Fruit fly (Drosophila melanogaster) whole organism, pupa: ENCODE data around the gene CG42375.

Source experiments
- CG10348 ChIP-seq: fragments of 200-800 bp; sonication (Bioruptor generic); IDR thresholded peaks from 2 replicates; pipeline ENCODE4 v1.3.6; 2022; ENCODE audit warnings: missing biosample characterization, missing genetic modification characterization
- CG12605 ChIP-seq: fragments of 200-800 bp; sonication (Bioruptor generic); IDR thresholded peaks from 2 replicates; pipeline ENCODE4 v1.3.6; 2022; ENCODE audit warnings: missing biosample characterization, missing genetic modification characterization
- CG13204 ChIP-seq: fragments of 200-800 bp; sonication (Bioruptor generic); optimal IDR thresholded peaks from 2 replicates; lab custom pipeline; 2018; ENCODE audit warnings: missing biosample characterization, mild to moderate bottlenecking, missing genetic modification characterization, moderate library complexity
- CG14655 ChIP-seq: fragments of 200-800 bp; sonication (Bioruptor generic); optimal IDR thresholded peaks from 3 replicates; lab custom pipeline; 2017; ENCODE audit warnings: mild to moderate bottlenecking, missing biosample characterization, missing genetic modification reagents, missing genetic modification characterization
- CG15710 ChIP-seq: fragments of 200-800 bp; sonication (Bioruptor generic); optimal IDR thresholded peaks from 2 replicates; lab custom pipeline; 2018; ENCODE audit warnings: missing biosample characterization, mild to moderate bottlenecking, missing genetic modification characterization, moderate library complexity
- CG17806 ChIP-seq: fragments of 200-800 bp; sonication (Bioruptor generic); optimal IDR thresholded peaks from 2 replicates; lab custom pipeline; 2018; ENCODE audit warnings: missing biosample characterization, mild to moderate bottlenecking, missing genetic modification characterization, moderate library complexity
- CG32121 ChIP-seq: fragments of 200-800 bp; sonication (Bioruptor generic); IDR thresholded peaks from 2 replicates; pipeline ENCODE4 v1.3.6; 2022; ENCODE audit warnings: missing biosample characterization, missing genetic modification characterization
- CG34367 ChIP-seq: fragments of 200-800 bp; sonication (Bioruptor generic); optimal IDR thresholded peaks from 2 replicates; lab custom pipeline; 2018; ENCODE audit warnings: missing biosample characterization, mild to moderate bottlenecking, missing genetic modification characterization
- CG4496 ChIP-seq: fragments of 200-800 bp; sonication (Bioruptor generic); IDR thresholded peaks from 3 replicates; pipeline ENCODE4 v1.3.6; 2022; ENCODE audit warnings: missing biosample characterization, missing genetic modification characterization
- CG8159 ChIP-seq: fragments of 200-800 bp; sonication (Bioruptor generic); optimal IDR thresholded peaks from 3 replicates; lab custom pipeline; 2018; ENCODE audit warnings: missing biosample characterization, mild to moderate bottlenecking, missing genetic modification characterization, moderate library complexity
- CG8301 ChIP-seq: fragments of 200-800 bp; sonication (Bioruptor generic); optimal IDR thresholded peaks from 2 replicates; lab custom pipeline; 2018; ENCODE audit warnings: missing biosample characterization, mild to moderate bottlenecking, missing genetic modification characterization
- CG9948 ChIP-seq: fragments of 200-800 bp; sonication (Bioruptor generic); optimal IDR thresholded peaks from 2 replicates; lab custom pipeline; 2018; ENCODE audit warnings: missing biosample characterization, mild to moderate bottlenecking, missing genetic modification characterization, moderate library complexity
- D1 ChIP-seq: fragments of 200-800 bp; sonication (Bioruptor generic); optimal IDR thresholded peaks from 2 replicates; lab custom pipeline; 2018; ENCODE audit warnings: missing biosample characterization, mild to moderate bottlenecking, missing genetic modification characterization, moderate library complexity
- EcR ChIP-seq: fragments of 200-800 bp; sonication (Bioruptor generic); optimal IDR thresholded peaks from 3 replicates; lab custom pipeline; 2019; ENCODE audit warnings: missing biosample characterization, missing genetic modification characterization, mild to moderate bottlenecking, moderate library complexity, missing genetic modification reagents
- Ets98B ChIP-seq: fragments of 200-800 bp; sonication (Bioruptor generic); IDR thresholded peaks from 2 replicates; pipeline ENCODE4 v1.3.6; 2022; ENCODE audit warnings: missing biosample characterization, missing genetic modification characterization
- Pif1A ChIP-seq: fragments of 200-800 bp; sonication (Bioruptor generic); optimal IDR thresholded peaks from 3 replicates; lab custom pipeline; 2016; ENCODE audit warnings: missing biosample characterization, missing genetic modification characterization
- Pif1B ChIP-seq: fragments of 200-800 bp; sonication (Bioruptor generic); optimal IDR thresholded peaks from 3 replicates; lab custom pipeline; 2016; ENCODE audit warnings: missing biosample characterization, missing genetic modification characterization
- Snoo ChIP-seq: fragments of 200-800 bp; sonication (Bioruptor generic); optimal IDR thresholded peaks from 3 replicates; lab custom pipeline; 2017; ENCODE audit warnings: missing biosample characterization, mild to moderate bottlenecking, missing genetic modification characterization, inconsistent platforms
- fd96Ca ChIP-seq: fragments of 200-800 bp; sonication (Bioruptor generic); IDR thresholded peaks from 3 replicates; pipeline ENCODE4 v1.3.6; 2022; ENCODE audit warnings: missing biosample characterization, missing genetic modification characterization
- gl ChIP-seq: fragments of 200-800 bp; sonication (Bioruptor generic); optimal IDR thresholded peaks from 2 replicates; lab custom pipeline; 2018; ENCODE audit warnings: missing biosample characterization, mild to moderate bottlenecking, missing genetic modification characterization
- rn ChIP-seq: fragments of 200-800 bp; sonication (Bioruptor generic); IDR thresholded peaks from 2 replicates; pipeline ENCODE4 v1.3.6; 2022; ENCODE audit warnings: missing biosample characterization, missing genetic modification characterization

Gene CG42375

dm6 chr3R:13806710-13807093 lies 27.3 kb downstream of the CG42375 start:
- TF ChIP-seq CG34367 (peak; percentile 20), CG8159 (tag; lab: Kevin White, UChicago) (peak; percentile 34), CG8301 (tag; lab: Kevin White, UChicago) (peak; percentile 61), Ets98B (GFP tag; lab: Robert Waterston, UW) (no peak; the same call in 1 of the 2 replicates), gl (tag; lab: Kevin White, UChicago) (no peak), EcR (GFP tag; lab: Kevin White, UChicago) (no peak), CG10348 (GFP tag; lab: Robert Waterston, UW) (no peak), CG13204 (GFP tag; lab: Kevin White, UChicago) (no peak), CG9948 (tag; lab: Kevin White, UChicago) (peak; percentile 51), fd96Ca (no peak), CG4496 (peak; percentile 35; the same call in 2 of the 3 replicates), D1 (tag; lab: Kevin White, UChicago) (no peak), Pif1B (GFP tag; lab: Kevin White, UChicago) (peak; percentile 39), CG32121 (GFP tag; lab: Robert Waterston, UW) (peak; percentile 49), CG17806 (tag; lab: Kevin White, UChicago) (peak; percentile 21), rn (GFP tag; lab: Robert Waterston, UW) (no peak), CG12605 (GFP tag; lab: Robert Waterston, UW) (peak; percentile 54), Snoo (tag; lab: Kevin White, UChicago) (peak; percentile 23), Pif1A (GFP tag; lab: Kevin White, UChicago) (peak; percentile 60), CG14655 (GFP tag; lab: Kevin White, UChicago) (peak; percentile 78), CG15710 (tag; lab: Kevin White, UChicago) (peak; percentile 25)

DNA sequence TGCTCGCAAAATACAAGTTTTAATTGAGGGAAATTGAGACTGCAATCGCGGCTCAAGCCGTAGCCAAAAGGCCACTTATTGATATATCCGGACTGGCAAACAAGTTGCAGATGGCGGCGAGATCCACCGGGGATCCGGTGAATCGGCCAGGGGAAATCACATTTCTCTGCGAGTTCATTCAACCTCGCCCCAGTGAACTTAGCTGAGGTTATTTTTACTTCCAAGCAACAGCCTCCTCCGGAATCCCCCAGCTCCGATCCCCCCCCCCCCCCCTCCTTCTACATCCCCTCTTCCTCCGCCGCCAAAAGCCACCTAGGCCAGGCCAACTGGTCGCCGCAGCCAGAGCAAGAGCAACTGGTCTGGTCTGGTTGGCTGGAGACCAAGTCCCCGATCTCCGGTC lies 27.9 kb downstream of the CG42375 start:
- TF ChIP-seq EcR (GFP tag; lab: Kevin White, UChicago) (peak; percentile 97), CG8301 (tag; lab: Kevin White, UChicago) (no peak), CG15710 (tag; lab: Kevin White, UChicago) (no peak), CG13204 (GFP tag; lab: Kevin White, UChicago) (no peak), gl (tag; lab: Kevin White, UChicago) (no peak)
- TF ChIP-seq, all 21 proteins: peak for 1

- TF ChIP-seq fd96Ca (no peak), rn (GFP tag; lab: Robert Waterston, UW) (0 out of 2 replicates have a peak, but pooled peaks have one; percentile 15), CG15710 (tag; lab: Kevin White, UChicago) (peak; percentile 37), CG17806 (tag; lab: Kevin White, UChicago) (no peak), CG4496 (0 out of 3 replicates have a peak, but pooled peaks have one; percentile 5), Pif1B (GFP tag; lab: Kevin White, UChicago) (peak; percentile 54), Snoo (tag; lab: Kevin White, UChicago) (peak; percentile 17), CG32121 (GFP tag; lab: Robert Waterston, UW) (no peak), Pif1A (GFP tag; lab: Kevin White, UChicago) (peak; percentile 60), CG8159 (tag; lab: Kevin White, UChicago) (peak; percentile 40), gl (tag; lab: Kevin White, UChicago) (no peak), CG8301 (tag; lab: Kevin White, UChicago) (peak; percentile 70), D1 (tag; lab: Kevin White, UChicago) (no peak), Ets98B (GFP tag; lab: Robert Waterston, UW) (peak; percentile 29; the same call in 1 of the 2 replicates), CG14655 (GFP tag; lab: Kevin White, UChicago) (peak; percentile 80), CG34367 (peak; percentile 16), CG9948 (tag; lab: Kevin White, UChicago) (peak; percentile 53)
- TF ChIP-seq, all 21 proteins: peak for 12
Observed at dm6 chr3R:13807906-13808305, 28.5 kb downstream of the CG42375 start.

dm6 chr3R:13809261-13809660 lies 29.8 kb downstream of the CG42375 start:
- TF ChIP-seq EcR (GFP tag; lab: Kevin White, UChicago): peak; percentile 51
- TF ChIP-seq CG4496: no peak

- TF ChIP-seq Snoo (tag; lab: Kevin White, UChicago): no peak
- no peak for TF ChIP-seq CG17806 (tag; lab: Kevin White, UChicago)
- TF ChIP-seq CG4496: no peak
- no peak for TF ChIP-seq Pif1B (GFP tag; lab: Kevin White, UChicago)
- no peak for TF ChIP-seq CG8301 (tag; lab: Kevin White, UChicago)
- no peak for TF ChIP-seq CG32121 (GFP tag; lab: Robert Waterston, UW)
- no peak for TF ChIP-seq rn (GFP tag; lab: Robert Waterston, UW)
- no peak for TF ChIP-seq D1 (tag; lab: Kevin White, UChicago)
- no peak for TF ChIP-seq gl (tag; lab: Kevin White, UChicago)
- no peak for TF ChIP-seq fd96Ca
- TF ChIP-seq CG10348 (GFP tag; lab: Robert Waterston, UW): no peak
- TF ChIP-seq CG9948 (tag; lab: Kevin White, UChicago): no peak
- TF ChIP-seq CG13204 (GFP tag; lab: Kevin White, UChicago): no peak
- no peak for TF ChIP-seq Pif1A (GFP tag; lab: Kevin White, UChicago)
- TF ChIP-seq CG12605 (GFP tag; lab: Robert Waterston, UW): no peak
- no peak for TF ChIP-seq CG14655 (GFP tag; lab: Kevin White, UChicago)
Observed at dm6 chr3R:13810308-13810707, 30.9 kb downstream of the CG42375 start.

DNA sequence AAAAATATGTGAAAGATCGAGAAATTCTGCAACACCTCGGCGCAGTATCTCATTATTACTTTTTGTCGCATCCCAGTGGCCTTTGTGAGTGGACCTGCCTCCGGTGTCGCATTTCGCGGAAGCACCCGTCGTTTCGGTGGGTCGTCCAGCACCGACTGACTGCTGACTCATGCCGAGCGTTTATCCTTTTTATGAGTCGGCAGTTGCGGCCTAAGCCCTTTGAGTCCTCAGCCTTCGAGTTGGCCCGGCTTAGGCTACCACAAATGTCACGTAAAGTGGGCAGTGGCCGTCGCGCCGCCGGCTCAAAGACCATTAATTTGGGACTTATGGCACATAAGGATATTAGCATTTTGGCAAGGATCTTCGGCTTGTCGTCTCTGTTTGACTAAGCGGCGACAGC lies 32.3 kb downstream of the CG42375 start:
- TF ChIP-seq gl (tag; lab: Kevin White, UChicago) (no peak), CG13204 (GFP tag; lab: Kevin White, UChicago) (no peak)
- TF ChIP-seq, all 21 proteins: peak for 0
